Worm (Caenorhabditis elegans): ENCODE measurements around the gene fzo-1.

fzo-1 gene

DNA sequence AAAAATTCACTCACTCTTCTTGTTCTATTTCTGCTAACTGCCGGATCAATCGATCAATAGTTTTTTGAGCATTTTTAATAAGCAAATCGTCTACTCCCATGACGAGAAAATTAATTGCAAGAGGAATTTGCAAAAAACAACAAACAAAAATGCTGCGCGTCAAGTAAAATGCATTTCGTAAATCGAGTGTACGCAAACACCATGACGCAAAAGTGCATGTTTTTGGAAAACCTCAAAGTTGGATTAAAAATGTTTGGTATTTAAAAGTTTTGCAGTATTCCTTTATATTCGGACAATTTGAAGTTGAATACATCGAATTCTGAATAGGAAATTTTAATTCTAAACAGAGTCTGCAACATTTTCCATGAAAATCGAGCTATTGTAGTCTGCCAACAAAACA is 3.2 kb upstream of the fzo-1 start, which contains the start of gene ZK1248.19 (continued):
- peak; percentile 53 to 54 for TF ChIP-seq efl-1 (optimal IDR thresholded peaks at IDR 0.05)
- peak; percentile 32 to 95 for TF ChIP-seq efl-1 (GFP tag; optimal IDR thresholded peaks at IDR 0.05 in 1 of 2)
- no peak for TF ChIP-seq zip-4 (GFP tag; optimal IDR thresholded peaks at IDR 0.05)
- TF ChIP-seq sup-37 (GFP tag; optimal IDR thresholded peaks at IDR 0.05) = no peak
- no peak for TF ChIP-seq jun-1 (tag; optimal IDR thresholded peaks at IDR 0.05)
- TF ChIP-seq C16A3.4 (tag; optimal IDR thresholded peaks at IDR 0.05) = peak; percentile 54
- TF ChIP-seq pag-3 (tag; optimal IDR thresholded peaks at IDR 0.05; ENCODE audit: borderline replicate concordance, insufficient read depth) = no peak
- TF ChIP-seq mdl-1 (tag; optimal IDR thresholded peaks at IDR 0.05) = no peak
- TF ChIP-seq pqm-1 (tag; optimal IDR thresholded peaks at IDR 0.05) = no peak
- no peak for TF ChIP-seq aha-1 (tag; optimal IDR thresholded peaks at IDR 0.05)
- no peak for TF ChIP-seq ztf-4 (tag; optimal IDR thresholded peaks at IDR 0.05)
- TF ChIP-seq fkh-8 (tag; optimal IDR thresholded peaks at IDR 0.05) = no peak
- TF ChIP-seq lin-15B (tag; optimal IDR thresholded peaks at IDR 0.05) = no peak
- no peak for TF ChIP-seq zag-1 (tag; optimal IDR thresholded peaks at IDR 0.05)
- no peak for TF ChIP-seq isw-1 (GFP tag; IDR thresholded peaks at IDR 0.05)
- TF ChIP-seq xbp-1 (tag; optimal IDR thresholded peaks at IDR 0.05) = peak; percentile 15
- TF ChIP-seq lsy-2 (tag; optimal IDR thresholded peaks at IDR 0.05) = peak; percentile 42 to 58
- TF ChIP-seq lin-35 (GFP tag; optimal IDR thresholded peaks at IDR 0.05) = peak in 1 of 2 experiments; percentile 39
- peak in 1 of 3 experiments; percentile 13 for TF ChIP-seq ceh-82 (tag; optimal IDR thresholded peaks at IDR 0.05)

DNA sequence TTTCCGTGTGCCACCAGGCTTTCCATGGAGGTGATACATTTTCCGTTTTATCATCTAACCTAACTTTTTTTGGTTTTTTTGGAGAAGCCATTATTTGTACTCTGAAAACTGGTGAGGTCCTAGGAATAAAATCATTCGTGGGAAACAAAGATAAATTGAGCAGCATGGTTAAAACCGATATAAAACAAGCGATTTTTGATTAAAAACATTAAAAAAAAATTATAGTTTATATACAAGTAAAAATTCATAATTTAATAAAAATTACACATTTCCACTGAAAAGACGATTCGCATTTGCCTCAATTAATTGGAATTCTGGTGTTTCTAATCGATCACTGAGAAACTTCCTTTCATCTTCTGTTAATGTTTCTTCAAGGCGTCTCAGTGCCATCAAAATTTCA is 2.5 kb upstream of the fzo-1 start, which contains the start of gene ZK1248.15:
ZK1248.15 (minus strand) TSS at position 101 of the 400 bp plus-strand sequence.
- TF ChIP-seq lin-14 (GFP tag; optimal IDR thresholded peaks at IDR 0.05) (no peak), fkh-8 (tag; optimal IDR thresholded peaks at IDR 0.05) (no peak), nhr-90 (tag; optimal IDR thresholded peaks at IDR 0.05; ENCODE audit: poor library complexity) (no peak), mef-2 (tag; optimal IDR thresholded peaks at IDR 0.05) (no peak), elt-2 (tag; optimal IDR thresholded peaks at IDR 0.05) (no peak), Y116A8C.19 (tag; optimal IDR thresholded peaks at IDR 0.05; ENCODE audit: borderline replicate concordance) (no peak)

DNA sequence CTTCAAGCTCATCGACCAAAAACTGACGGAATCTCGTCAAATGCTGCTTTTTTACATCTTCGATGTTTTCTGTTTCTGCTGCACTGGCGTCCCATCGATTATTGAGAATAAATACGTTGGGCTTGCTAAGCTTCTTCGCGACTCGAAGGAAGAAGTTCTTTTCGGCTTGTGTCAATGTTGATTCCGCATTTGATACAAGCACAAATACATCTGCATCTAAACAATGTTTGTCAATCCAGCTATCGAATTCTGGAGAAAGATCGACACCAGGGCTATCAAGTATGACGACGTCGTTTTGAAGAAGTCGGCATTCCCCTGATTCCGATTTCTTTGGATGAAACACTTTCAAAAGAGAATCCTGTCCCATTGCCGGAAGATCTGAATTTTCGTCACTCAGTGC is 857 bp downstream of the fzo-1 start:
- TF ChIP-seq hpl-2 (GFP tag; optimal IDR thresholded peaks at IDR 0.05) = no peak

DNA sequence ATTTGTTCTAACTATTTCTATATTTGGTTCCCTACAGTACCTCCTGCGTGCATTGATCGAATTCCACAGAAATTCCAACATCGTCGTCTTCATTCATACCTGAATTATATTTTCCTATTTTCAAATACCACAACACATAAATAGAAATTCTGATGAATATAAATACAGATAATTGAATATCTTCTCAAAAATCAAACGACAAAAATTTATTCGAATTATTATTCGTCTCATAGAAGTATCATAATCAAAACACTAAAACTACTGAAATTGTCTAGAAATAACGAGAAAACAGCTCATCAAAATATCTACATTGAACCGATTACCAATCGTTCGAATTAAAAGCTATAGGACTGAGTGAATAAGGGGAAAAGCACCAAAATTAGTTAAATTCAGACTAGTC is 2.9 kb downstream of the fzo-1 start, which contains the start of gene gtap-1:
gtap-1 (minus strand) TSS at position 101 of the 400 bp plus-strand sequence.
- TF ChIP-seq zag-1 (tag; optimal IDR thresholded peaks at IDR 0.05) (no peak), nhr-12 (tag; optimal IDR thresholded peaks at IDR 0.05) (no peak), unc-98 (GFP tag; IDR thresholded peaks at IDR 0.05) (no peak), ztf-11 (tag; optimal IDR thresholded peaks at IDR 0.05) (no peak), aly-2 (tag; optimal IDR thresholded peaks at IDR 0.05) (no peak)

DNA sequence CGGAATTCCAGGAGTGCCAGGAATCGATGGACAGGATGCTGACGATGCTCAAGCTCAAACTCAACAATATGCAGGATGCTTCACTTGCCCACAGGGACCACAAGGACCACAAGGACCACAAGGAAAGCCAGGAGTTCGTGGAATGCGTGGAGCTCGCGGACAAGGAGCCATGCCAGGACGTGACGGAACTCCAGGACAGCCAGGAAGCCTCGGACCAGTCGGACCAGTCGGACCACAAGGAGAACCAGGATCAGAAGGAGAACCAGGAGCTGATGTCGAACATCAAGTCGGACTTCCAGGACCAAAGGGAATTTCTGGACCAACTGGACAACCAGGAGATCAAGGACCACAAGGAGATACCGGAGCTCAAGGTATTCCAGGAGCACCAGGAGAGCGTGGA is 4.6 kb downstream of the fzo-1 start:
- TF ChIP-seq vab-15 (tag; optimal IDR thresholded peaks at IDR 0.05) (no peak), nhr-85 (tag) (no peak), swsn-7 (tag; optimal IDR thresholded peaks at IDR 0.05) (no peak), tbx-2 (tag; optimal IDR thresholded peaks at IDR 0.05) (no peak), C16A3.4 (tag; optimal IDR thresholded peaks at IDR 0.05) (no peak), pag-3 (tag; optimal IDR thresholded peaks at IDR 0.05; ENCODE audit: borderline replicate concordance, insufficient read depth) (no peak), unc-98 (GFP tag; IDR thresholded peaks at IDR 0.05) (no peak), nhr-47 (tag; optimal IDR thresholded peaks at IDR 0.05) (no peak), lin-15B (tag; optimal IDR thresholded peaks at IDR 0.05) (no peak), nhr-19 (GFP tag; conservative IDR thresholded peaks at IDR 0.05) (no peak)
